Fruit fly (Drosophila melanogaster) whole organism, embryonic: ENCODE results near the gene CG1161.

Experiments used
- Ada2b ChIP-seq: fragments of 200-800 bp; sonication (Bioruptor generic); IDR thresholded peaks from 2 replicates; pipeline ENCODE4 v1.3.6; 2022; ENCODE audit warnings: missing biosample characterization, missing genetic modification characterization
- Adf1 ChIP-seq: fragments of 200-800 bp; sonication (Bioruptor generic); IDR thresholded peaks from 2 replicates; pipeline ENCODE4 v1.3.6; 2022; ENCODE audit warnings: missing biosample characterization, missing genetic modification characterization
- CG10267 ChIP-seq: fragments of 200-800 bp; sonication (Bioruptor generic); optimal IDR thresholded peaks from 2 replicates; lab custom pipeline; 2018; ENCODE audit warnings: missing biosample characterization, mild to moderate bottlenecking, missing genetic modification characterization, moderate library complexity
- CG10959 ChIP-seq: fragments of 200-800 bp; sonication (Bioruptor generic); IDR thresholded peaks from 2 replicates; pipeline ENCODE4 v1.3.6; 2022; ENCODE audit warnings: missing biosample characterization, missing genetic modification characterization
- CG12104 ChIP-seq: fragments of 200-800 bp; sonication (Bioruptor generic); optimal IDR thresholded peaks from 3 replicates; lab custom pipeline; 2016; ENCODE audit warnings: missing biosample characterization, missing genetic modification characterization
- CG15514 ChIP-seq: fragments of 200-800 bp; sonication (Bioruptor generic); optimal IDR thresholded peaks from 3 replicates; lab custom pipeline; 2017; ENCODE audit warnings: missing biosample characterization, missing genetic modification characterization, mild to moderate bottlenecking, moderate library complexity, missing genetic modification reagents
- CG15696 ChIP-seq: fragments of 200-800 bp; sonication (Bioruptor generic); optimal IDR thresholded peaks from 2 replicates; lab custom pipeline; 2019; ENCODE audit warnings: missing biosample characterization, mild to moderate bottlenecking, missing genetic modification characterization, moderate library complexity
- CG1647 ChIP-seq: fragments of 200-800 bp; sonication (Bioruptor generic); optimal IDR thresholded peaks from 3 replicates; lab custom pipeline; 2016; ENCODE audit warnings: missing biosample characterization, missing genetic modification characterization
- CG16813 ChIP-seq: fragments of 200-800 bp; sonication (Bioruptor generic); IDR thresholded peaks from 3 replicates; pipeline ENCODE4 v1.3.6; 2022; ENCODE audit warnings: missing biosample characterization, missing genetic modification characterization; ENCODE audit not compliant: partially characterized antibody
- CG18011 ChIP-seq: fragments of 200-800 bp; sonication (Bioruptor generic); optimal IDR thresholded peaks from 2 replicates; lab custom pipeline; 2017; ENCODE audit warnings: missing biosample characterization, missing genetic modification characterization, mild to moderate bottlenecking, moderate library complexity, missing genotype
- CG2199 ChIP-seq: fragments of 200-800 bp; sonication (Bioruptor generic); IDR thresholded peaks from 3 replicates; pipeline ENCODE4 v1.3.6; 2022; ENCODE audit warnings: missing biosample characterization, missing genetic modification characterization
- CG2202 ChIP-seq: fragments of 200-800 bp; sonication (Bioruptor generic); optimal IDR thresholded peaks from 2 replicates; lab custom pipeline; 2018; ENCODE audit warnings: missing biosample characterization, mild to moderate bottlenecking, missing genetic modification characterization
- CG30403 ChIP-seq: fragments of 200-800 bp; sonication (Bioruptor generic); optimal IDR thresholded peaks from 3 replicates; lab custom pipeline; 2016; ENCODE audit warnings: missing biosample characterization, missing genetic modification characterization
- CG31388 ChIP-seq: fragments of 200-800 bp; sonication (Bioruptor generic); optimal IDR thresholded peaks from 2 replicates; lab custom pipeline; 2016; ENCODE audit warnings: missing biosample characterization, missing genetic modification characterization
- CG34376 ChIP-seq: fragments of 200-800 bp; sonication (Bioruptor generic); optimal IDR thresholded peaks from 2 replicates; lab custom pipeline; 2018; ENCODE audit warnings: missing biosample characterization, mild to moderate bottlenecking, missing genetic modification characterization
- CG6254 ChIP-seq: fragments of 200-800 bp; sonication (Bioruptor generic); optimal IDR thresholded peaks from 3 replicates; lab custom pipeline; 2017; ENCODE audit warnings: mild to moderate bottlenecking, missing biosample characterization, missing genetic modification reagents, missing genetic modification characterization
- CG6683 ChIP-seq: fragments of 200-800 bp; sonication (Bioruptor generic); optimal IDR thresholded peaks from 2 replicates; lab custom pipeline; 2017; ENCODE audit warnings: missing biosample characterization, mild to moderate bottlenecking, missing genetic modification characterization, missing genetic modification reagents
- CG6854 ChIP-seq: fragments of 200-800 bp; sonication (Bioruptor generic); optimal IDR thresholded peaks from 3 replicates; lab custom pipeline; 2017; ENCODE audit warnings: missing biosample characterization, mild to moderate bottlenecking, missing genetic modification characterization
- CG7786 ChIP-seq: fragments of 200-800 bp; sonication (Bioruptor generic); optimal IDR thresholded peaks from 2 replicates; lab custom pipeline; 2016; ENCODE audit warnings: missing biosample characterization, missing genetic modification characterization
- CG7928 ChIP-seq: fragments of 200-800 bp; sonication (Bioruptor generic); optimal IDR thresholded peaks from 2 replicates; lab custom pipeline; 2017; ENCODE audit warnings: missing biosample characterization, mild to moderate bottlenecking, missing genetic modification characterization
- CG9876 ChIP-seq: fragments of 200-800 bp; sonication (Bioruptor generic); optimal IDR thresholded peaks from 2 replicates; lab custom pipeline; 2016; ENCODE audit warnings: missing biosample characterization, missing genetic modification characterization
- CHES-1-like ChIP-seq: fragments of 200-800 bp; sonication (Bioruptor generic); optimal IDR thresholded peaks from 2 replicates; lab custom pipeline; 2016; ENCODE audit warnings: missing biosample characterization, missing genetic modification characterization
- D19A ChIP-seq: fragments of 200-800 bp; optimal IDR thresholded peaks from 3 replicates; lab custom pipeline; 2019; ENCODE audit warnings: missing biosample characterization, mild to moderate bottlenecking, missing genetic modification characterization, moderate library complexity
- D19B ChIP-seq: fragments of 200-800 bp; sonication (Bioruptor generic); optimal IDR thresholded peaks from 2 replicates; lab custom pipeline; 2017; ENCODE audit warnings: missing biosample characterization, mild to moderate bottlenecking, missing genetic modification characterization
- E2f2 ChIP-seq: fragments of 200-800 bp; sonication (Bioruptor generic); IDR thresholded peaks from 2 replicates; pipeline ENCODE4 v1.3.6; 2022; ENCODE audit warnings: missing biosample characterization, missing genetic modification characterization
- ERR ChIP-seq: fragments of 200-800 bp; sonication (Bioruptor generic); optimal IDR thresholded peaks from 2 replicates; lab custom pipeline; 2016; ENCODE audit warnings: missing biosample characterization, missing genetic modification characterization
- HmgZ ChIP-seq: fragments of 200-800 bp; sonication (Bioruptor generic); optimal IDR thresholded peaks from 2 replicates; lab custom pipeline; 2018; ENCODE audit warnings: missing biosample characterization, mild to moderate bottlenecking, missing genetic modification characterization
- Hr39 ChIP-seq: fragments of >200 bp; optimal IDR thresholded peaks from 2 replicates; lab custom pipeline; 2017
- Max ChIP-seq: fragments of 200-800 bp; sonication (Bioruptor generic); optimal IDR thresholded peaks from 2 replicates; lab custom pipeline; 2016; ENCODE audit warnings: missing biosample characterization, mild to moderate bottlenecking, missing genetic modification characterization
- Med ChIP-seq: fragments of 200-800 bp; sonication (Bioruptor generic); peaks from one replicate; lab custom pipeline; 2016; ENCODE audit warnings: missing biosample characterization, missing genetic modification characterization, mild to moderate bottlenecking, inconsistent platforms, moderate library complexity
- Nf-YA ChIP-seq: fragments of 200-800 bp; sonication (Bioruptor generic); IDR thresholded peaks from 2 replicates; pipeline ENCODE4 v1.3.6; 2022; ENCODE audit warnings: missing biosample characterization, missing genetic modification characterization
- Sry-β ChIP-seq: fragments of 200-800 bp; sonication (Bioruptor generic); optimal IDR thresholded peaks from 2 replicates; lab custom pipeline; 2018; ENCODE audit warnings: missing biosample characterization, mild to moderate bottlenecking, missing genetic modification characterization, moderate library complexity
- Ssrp ChIP-seq: fragments of 200-800 bp; sonication (Bioruptor generic); optimal IDR thresholded peaks from 2 replicates; lab custom pipeline; 2018; ENCODE audit warnings: missing biosample characterization, mild to moderate bottlenecking, missing genetic modification characterization, moderate library complexity
- Tbp ChIP-seq: fragments of >200 bp; optimal IDR thresholded peaks from 2 replicates; lab custom pipeline; 2018; ENCODE audit warnings: missing biosample characterization, missing genetic modification characterization
- amos ChIP-seq: fragments of 200-800 bp; sonication (Bioruptor generic); IDR thresholded peaks from 2 replicates; pipeline ENCODE4 v1.3.6; 2022; ENCODE audit warnings: missing biosample characterization, missing genetic modification characterization; ENCODE audit not compliant: partially characterized antibody
- chif ChIP-seq, 2 experiments: fragments of 200-800 bp; sonication (Bioruptor generic); optimal IDR thresholded peaks; 3 replicates each; lab custom pipeline; 2016; ENCODE audit warnings: missing biosample characterization in 2 of 2, missing genetic modification characterization in 2 of 2
- chn ChIP-seq: fragments of 200-800 bp; sonication (Bioruptor generic); optimal IDR thresholded peaks from 2 replicates; lab custom pipeline; 2016; ENCODE audit warnings: missing biosample characterization, missing genetic modification characterization
- crol ChIP-seq: fragments of 200-800 bp; sonication (Bioruptor generic); IDR thresholded peaks from 2 replicates; pipeline ENCODE4 v1.3.6; 2022; ENCODE audit warnings: missing biosample characterization, missing genetic modification characterization
- cwo ChIP-seq: fragments of 200-800 bp; sonication (Bioruptor generic); optimal IDR thresholded peaks from 3 replicates; lab custom pipeline; 2017; ENCODE audit warnings: missing biosample characterization, missing genetic modification characterization, mild to moderate bottlenecking, moderate library complexity, missing genetic modification reagents
- dmrt11E ChIP-seq: fragments of 200-800 bp; sonication (Bioruptor generic); optimal IDR thresholded peaks from 3 replicates; lab custom pipeline; 2018; ENCODE audit warnings: missing biosample characterization, mild to moderate bottlenecking, missing genetic modification characterization, moderate library complexity
- eve ChIP-seq, 2 experiments: fragments of >200 bp; optimal IDR thresholded peaks; 2 replicates each; lab custom pipeline; 2017; ENCODE audit warnings: missing biosample characterization in 2 of 2, missing genetic modification characterization in 2 of 2
- ewg ChIP-seq: fragments of 200-800 bp; sonication (Bioruptor generic); optimal IDR thresholded peaks from 3 replicates; lab custom pipeline; 2017; ENCODE audit warnings: mild to moderate bottlenecking, missing biosample characterization, missing genetic modification reagents, missing genetic modification characterization
- fd3F ChIP-seq: fragments of 200-800 bp; sonication (Bioruptor generic); optimal IDR thresholded peaks from 2 replicates; lab custom pipeline; 2018; ENCODE audit warnings: missing biosample characterization, mild to moderate bottlenecking, missing genetic modification characterization, moderate library complexity
- gce ChIP-seq: fragments of 200-800 bp; sonication (Bioruptor generic); IDR thresholded peaks from 3 replicates; pipeline ENCODE4 v1.3.6; 2022; ENCODE audit warnings: missing biosample characterization, missing genetic modification characterization
- gsb-n ChIP-seq: fragments of 200-800 bp; sonication (Bioruptor generic); optimal IDR thresholded peaks from 3 replicates; lab custom pipeline; 2018; ENCODE audit warnings: missing biosample characterization, mild to moderate bottlenecking, missing genetic modification characterization
- nerfin-2 ChIP-seq: fragments of 200-800 bp; sonication (Bioruptor generic); IDR thresholded peaks from 2 replicates; pipeline ENCODE4 v1.3.6; 2022; ENCODE audit warnings: missing biosample characterization, missing genetic modification characterization; ENCODE audit not compliant: partially characterized antibody
- pb ChIP-seq: fragments of 200-800 bp; sonication (Bioruptor generic); optimal IDR thresholded peaks from 3 replicates; lab custom pipeline; 2016; ENCODE audit warnings: missing biosample characterization, missing genetic modification characterization
- sr ChIP-seq: fragments of 200-800 bp; sonication (Bioruptor generic); IDR thresholded peaks from 3 replicates; pipeline ENCODE4 v1.3.6; 2022; ENCODE audit warnings: missing biosample characterization, missing genetic modification characterization
- tll ChIP-seq, 2 experiments: fragments of 200-800 bp in 1 of 2; fragments of >200 bp in 1 of 2; sonication (Bioruptor generic) in 1 of 2; optimal IDR thresholded peaks; 2 replicates each; lab custom pipeline; 2017 to 2019; ENCODE audit warnings: missing biosample characterization in 2 of 2, missing genetic modification characterization in 2 of 2, mild to moderate bottlenecking in 1 of 2, moderate library complexity in 1 of 2
- tna ChIP-seq: fragments of 200-800 bp; sonication (Bioruptor generic); IDR thresholded peaks from 2 replicates; pipeline ENCODE4 v1.3.6; 2022; ENCODE audit warnings: missing biosample characterization, missing genetic modification characterization; ENCODE audit not compliant: partially characterized antibody
- trh ChIP-seq: fragments of 200-800 bp; sonication (Bioruptor generic); optimal IDR thresholded peaks from 2 replicates; lab custom pipeline; 2016; ENCODE audit warnings: missing biosample characterization, missing genetic modification characterization
- yki ChIP-seq: fragments of >200 bp; optimal IDR thresholded peaks from 3 replicates; lab custom pipeline; 2018

Gene CG1161

DNA sequence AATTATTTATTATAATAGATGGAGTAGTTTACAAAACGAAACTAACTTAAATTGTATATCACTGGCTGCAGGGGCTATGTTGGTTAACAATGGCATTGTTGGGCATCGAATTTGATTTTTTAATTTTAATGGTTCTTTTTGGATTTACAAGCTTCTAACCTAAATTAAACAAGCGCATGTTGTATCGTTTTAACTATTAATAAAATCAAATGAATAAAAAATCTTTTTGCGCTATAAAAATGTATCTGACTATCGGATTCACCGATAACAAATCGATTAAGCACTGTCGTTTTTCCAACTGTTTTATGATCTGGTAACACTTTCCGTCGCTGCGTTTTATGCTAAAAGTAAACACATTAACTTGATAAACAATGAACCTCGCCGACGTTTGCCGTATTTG is 19.8 kb downstream of the CG1161 start, which contains the start of the genes hd and CG14667 (continued):
- TF ChIP-seq CHES-1-like (GFP tag; lab: Kevin White, UChicago) (peak; percentile 10), Hr39 (no peak), CG1647 (GFP tag; lab: Kevin White, UChicago) (no peak), Med (GFP tag; lab: Kevin White, UChicago) (peak; percentile 75), dmrt11E (tag; lab: Kevin White, UChicago) (no peak), fd3F (GFP tag; lab: Kevin White, UChicago) (no peak), E2f2 (GFP tag; lab: Robert Waterston, UW) (peak; percentile 70), CG15514 (peak; percentile 66), tll (GFP tag; optimal IDR thresholded peaks at IDR 0.05; lab: Kevin White, UChicago) (no peak), sr (GFP tag; lab: Robert Waterston, UW) (no peak), HmgZ (tag; lab: Kevin White, UChicago) (peak; percentile 15), Max (GFP tag; lab: Kevin White, UChicago) (peak; percentile 29), cwo (GFP tag; lab: Kevin White, UChicago) (no peak), CG10267 (tag; lab: Kevin White, UChicago) (peak; percentile 41), nerfin-2 (GFP tag; lab: Robert Waterston, UW) (peak; percentile 42; the same call in 1 of the 2 replicates), ERR (no peak), crol (GFP tag; lab: Robert Waterston, UW) (no peak), amos (GFP tag; lab: Robert Waterston, UW) (peak; percentile 57), CG6254 (no peak), CG31388 (GFP tag; lab: Kevin White, UChicago) (no peak), CG16813 (GFP tag; lab: Robert Waterston, UW) (peak; percentile 64), CG2202 (no peak), eve (GFP tag; optimal IDR thresholded peaks at IDR 0.05; lab: Kevin White, UChicago) (no peak), CG9876 (GFP tag; lab: Kevin White, UChicago) (no peak), CG18011 (GFP tag; lab: Kevin White, UChicago) (no peak), gce (GFP tag; lab: Robert Waterston, UW) (no peak), chif (GFP tag; optimal IDR thresholded peaks at IDR 0.05; lab: Kevin White, UChicago) (no peak), Ada2b (GFP tag; lab: Robert Waterston, UW) (no peak), CG6854 (no peak), Nf-YA (GFP tag; lab: Robert Waterston, UW) (no peak), Sry-β (GFP tag; lab: Kevin White, UChicago) (no peak), CG15696 (tag; lab: Kevin White, UChicago) (no peak), pb (GFP tag; lab: Kevin White, UChicago) (no peak), CG30403 (GFP tag; lab: Kevin White, UChicago) (peak; percentile 6), CG34376 (GFP tag; lab: Kevin White, UChicago) (no peak), D19B (no peak), trh (GFP tag; lab: Kevin White, UChicago) (no peak), CG6683 (no peak), Adf1 (no peak), yki (lab: Kevin White, UChicago) (no peak), D19A (tag; lab: Kevin White, UChicago) (no peak), Tbp (no peak), gsb-n (no peak), chn (GFP tag; lab: Kevin White, UChicago) (no peak), tna (peak; percentile 23; the same call in 1 of the 2 replicates), CG12104 (GFP tag; lab: Kevin White, UChicago) (no peak), CG2199 (GFP tag; lab: Robert Waterston, UW) (no peak), ewg (GFP tag; lab: Kevin White, UChicago) (no peak), CG7786 (GFP tag; lab: Kevin White, UChicago) (no peak), CG10959 (GFP tag; lab: Robert Waterston, UW) (no peak), Ssrp (tag; lab: Kevin White, UChicago) (no peak), CG7928 (GFP tag; lab: Kevin White, UChicago) (no peak)
